Worm (Caenorhabditis elegans) whole organism, L3 larva: ENCODE measurements around the gene nipi-4.

ENCODE experiments used
- aly-2 ChIP-seq: fragments of 150-350 bp; optimal IDR thresholded peaks from 2 replicates; lab custom pipeline; 2014; ENCODE audit warnings: missing biosample characterization, missing genetic modification characterization
- ceh-28 ChIP-seq: fragments of 150-350 bp; optimal IDR thresholded peaks from 2 replicates; lab custom pipeline; 2014; ENCODE audit warnings: missing biosample characterization, missing genetic modification reagents, missing genetic modification characterization
- mml-1 ChIP-seq: fragments of 150-350 bp; sonication (generic microtip); optimal IDR thresholded peaks from 3 replicates; lab custom pipeline; 2014; ENCODE audit warnings: missing biosample characterization, missing genetic modification characterization
- nfya-1 ChIP-seq: sonication (generic microtip); optimal IDR thresholded peaks from 2 replicates; lab custom pipeline; 2017; ENCODE audit warnings: missing genetic modification characterization, mild to moderate bottlenecking, missing compliant biosample characterization, antibody characterized with exemption, moderate library complexity; ENCODE audit not compliant: insufficient read depth
- nhr-237 ChIP-seq: fragments of 150-350 bp; optimal IDR thresholded peaks from 2 replicates; lab custom pipeline; 2014; ENCODE audit warnings: missing biosample characterization, missing genetic modification characterization
- snpc-4 ChIP-seq: fragments of 150-350 bp; optimal IDR thresholded peaks from 2 replicates; lab custom pipeline; 2014; ENCODE audit warnings: missing biosample characterization, missing genetic modification characterization
- tbx-2 ChIP-seq: sonication (generic microtip); optimal IDR thresholded peaks from 2 replicates; lab custom pipeline; 2016; ENCODE audit warnings: mild to moderate bottlenecking, missing genetic modification characterization, missing compliant biosample characterization
- unc-62 ChIP-seq: fragments of 150-350 bp; sonication (generic microtip); optimal IDR thresholded peaks from 4 replicates; lab custom pipeline; 2014; ENCODE audit warnings: missing biosample characterization, missing genetic modification reagents, missing genetic modification characterization

DNA sequence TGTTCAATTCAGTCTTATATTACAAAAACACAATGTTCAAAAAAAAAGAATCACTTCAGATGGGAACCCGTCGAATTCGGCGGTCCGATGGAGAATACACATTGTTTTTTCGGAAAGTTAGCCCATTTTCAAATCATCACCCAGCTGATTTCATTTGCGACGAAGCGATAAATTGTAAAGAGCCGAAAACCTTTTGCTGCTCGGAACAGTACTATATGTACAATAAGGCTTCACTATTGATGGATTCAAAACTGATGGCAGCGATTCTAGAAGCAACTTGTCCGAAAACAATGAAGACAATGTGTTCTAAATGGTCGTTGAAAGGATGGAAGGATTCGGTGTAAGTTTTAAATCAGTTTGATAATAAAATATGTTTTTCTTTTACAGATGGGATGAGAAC is 12.7 kb downstream of the nipi-4 start, which contains the start of gene C37C3.1:
- TF ChIP-seq nhr-237 (no peak), tbx-2 (tag; lab: Kevin White, UChicago) (peak; percentile 13), mml-1 (tag; lab: Kevin White, UChicago) (no peak), nfya-1 (tag; lab: Kevin White, UChicago) (no peak), unc-62 (GFP tag; lab: Kevin White, UChicago) (no peak), snpc-4 (no peak), ceh-28 (peak; percentile 48), aly-2 (tag; lab: Kevin White, UChicago) (peak; percentile 67)
